Worm (Caenorhabditis elegans) whole organism, L3 larva: ENCODE measurements around the gene W10G11.19.
"Not testable (repeated sequence)": the region's sequence is repeated elsewhere in the genome, so short reads cannot be mapped to it uniquely, and the experiment has no call there.

Experiments used
- egl-27 ChIP-seq: sonication (generic microtip); optimal IDR thresholded peaks from 4 replicates; lab custom pipeline; 2017; ENCODE audit warnings: missing biosample characterization, missing genetic modification reagents, missing genetic modification characterization
- elt-2 ChIP-seq: sonication (generic microtip); optimal IDR thresholded peaks from 2 replicates; lab custom pipeline; 2016; ENCODE audit warnings: missing genetic modification reagents, mild to moderate bottlenecking, missing genetic modification characterization, missing compliant biosample characterization
- elt-3 ChIP-seq, 3 experiments: fragments of 150-350 bp in 1 of 3; sonication (generic microtip) in 2 of 3; optimal IDR thresholded peaks; 2 replicates in 2 of 3; 4 replicates in 1 of 3; lab custom pipeline; 2014 to 2017; ENCODE audit warnings: missing biosample characterization in 3 of 3, missing genetic modification characterization in 3 of 3
- fkh-10 ChIP-seq: sonication (generic microtip); optimal IDR thresholded peaks from 2 replicates; lab custom pipeline; 2017; ENCODE audit warnings: missing biosample characterization, missing genetic modification reagents, missing genetic modification characterization
- mml-1 ChIP-seq: fragments of 150-350 bp; sonication (generic microtip); optimal IDR thresholded peaks from 3 replicates; lab custom pipeline; 2014; ENCODE audit warnings: missing biosample characterization, missing genetic modification characterization
- nhr-11 ChIP-seq: fragments of 150-350 bp; optimal IDR thresholded peaks from 2 replicates; lab custom pipeline; 2014; ENCODE audit warnings: missing biosample characterization, missing genetic modification characterization
- nhr-237 ChIP-seq: fragments of 150-350 bp; optimal IDR thresholded peaks from 2 replicates; lab custom pipeline; 2014; ENCODE audit warnings: missing biosample characterization, missing genetic modification characterization
- nhr-77 ChIP-seq: fragments of 150-350 bp; optimal IDR thresholded peaks from 2 replicates; lab custom pipeline; 2014; ENCODE audit warnings: missing biosample characterization, missing genetic modification characterization
- snpc-4 ChIP-seq: fragments of 150-350 bp; optimal IDR thresholded peaks from 2 replicates; lab custom pipeline; 2014; ENCODE audit warnings: missing biosample characterization, missing genetic modification characterization
- ztf-4 ChIP-seq: fragments of 150-350 bp; optimal IDR thresholded peaks from 2 replicates; lab custom pipeline; 2014; ENCODE audit warnings: missing biosample characterization, missing genetic modification characterization

DNA sequence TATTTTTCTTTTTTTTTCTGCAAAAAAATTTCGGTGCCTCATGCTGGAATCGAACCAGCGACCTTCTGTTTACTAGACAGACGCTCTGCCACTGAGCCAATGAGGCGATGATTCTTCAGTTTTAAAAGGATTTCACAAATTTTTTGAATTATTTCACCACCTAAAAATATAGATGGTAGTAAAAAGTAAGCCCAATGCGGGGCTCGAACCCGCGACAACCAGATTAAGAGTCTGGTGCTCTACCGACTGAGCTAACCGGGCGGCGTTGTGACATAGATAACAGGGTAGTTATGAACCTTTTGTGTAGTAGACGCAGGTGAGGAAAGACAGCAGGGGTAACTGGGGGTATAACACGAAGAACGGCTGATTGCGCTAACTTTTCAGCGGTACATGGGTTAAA is 17.1 kb downstream of the W10G11.19 start:
- TF ChIP-seq elt-2 (tag; lab: Kevin White, UChicago) = peak; percentile 45
- not testable (repeated sequence) for TF ChIP-seq elt-3 (tag; optimal IDR thresholded peaks at IDR 0.05; lab: Kevin White, UChicago); nhr-77 (tag; lab: Kevin White, UChicago); ztf-4 (tag; lab: Kevin White, UChicago); fkh-10 (GFP tag; lab: Kevin White, UChicago); mml-1 (tag; lab: Kevin White, UChicago); nhr-11 (tag; lab: Kevin White, UChicago); nhr-237 (tag; lab: Kevin White, UChicago); egl-27; snpc-4 (tag; lab: Kevin White, UChicago)
